Fruit fly (Drosophila melanogaster): Measurements from ENCODE around the gene CG4022.

CG4022 gene

dm6 chr3L:9361894-9362293, 48.7 kb downstream of the CG4022 start, which contains the start of gene CG34456 (continued):
- TF ChIP-seq Hr51 (GFP tag; optimal IDR thresholded peaks at IDR 0.05) = no peak
- TF ChIP-seq Hr39 (optimal IDR thresholded peaks at IDR 0.05) = no peak
- no peak for TF ChIP-seq CG1529 (GFP tag; optimal IDR thresholded peaks at IDR 0.05)
- no peak for TF ChIP-seq stwl (tag; optimal IDR thresholded peaks at IDR 0.05)
- TF ChIP-seq Six4 (GFP tag; optimal IDR thresholded peaks at IDR 0.05) = no peak
- no peak for TF ChIP-seq usp (GFP tag; optimal IDR thresholded peaks at IDR 0.05)

- TF ChIP-seq corto (GFP tag; optimal IDR thresholded peaks at IDR 0.05) = no peak
- no peak for TF ChIP-seq CG14667 (GFP tag; IDR thresholded peaks at IDR 0.05)
- TF ChIP-seq CG4404 (GFP tag; IDR thresholded peaks at IDR 0.05) = no peak
- no peak for TF ChIP-seq MTF-1 (GFP tag; optimal IDR thresholded peaks at IDR 0.05; ENCODE audit: borderline replicate concordance)
- TF ChIP-seq scrt (GFP tag; optimal IDR thresholded peaks at IDR 0.05) = no peak
- TF ChIP-seq dmrt11E (tag; optimal IDR thresholded peaks at IDR 0.05) = no peak
- TF ChIP-seq ERR (GFP tag; optimal IDR thresholded peaks at IDR 0.05) = peak; percentile 19
- no peak for TF ChIP-seq Lhr (GFP tag; optimal IDR thresholded peaks at IDR 0.05)
- no peak for TF ChIP-seq CG2875 (GFP tag; optimal IDR thresholded peaks at IDR 0.05)
- TF ChIP-seq org-1 (GFP tag; optimal IDR thresholded peaks at IDR 0.05) = no peak
- TF ChIP-seq amos (GFP tag; IDR thresholded peaks at IDR 0.05; ENCODE audit: partially characterized antibody) = 0 out of 2 replicates have a peak, but pooled peaks have one; percentile 24
- TF ChIP-seq Mes4 (GFP tag; optimal IDR thresholded peaks at IDR 0.05) = no peak
- no peak for TF ChIP-seq CG2202 (tag; optimal IDR thresholded peaks at IDR 0.05)
- TF ChIP-seq kah (GFP tag; optimal IDR thresholded peaks at IDR 0.05) = peak; percentile 63
- TF ChIP-seq HHEX (GFP tag; optimal IDR thresholded peaks at IDR 0.05) = no peak
- TF ChIP-seq tup (GFP tag; optimal IDR thresholded peaks at IDR 0.05) = no peak
- TF ChIP-seq p53 (GFP tag; optimal IDR thresholded peaks at IDR 0.05) = no peak
- TF ChIP-seq CG12391 (tag; optimal IDR thresholded peaks at IDR 0.05) = peak; percentile 31
- no peak for TF ChIP-seq zfh2 (GFP tag; optimal IDR thresholded peaks at IDR 0.05)
- no peak for TF ChIP-seq CG14441 (GFP tag; IDR thresholded peaks at IDR 0.05)
- TF ChIP-seq CG2199 (GFP tag; IDR thresholded peaks at IDR 0.05) = no peak
- TF ChIP-seq Bteb2 (GFP tag; optimal IDR thresholded peaks at IDR 0.05) = no peak
- peak; percentile 68 for TF ChIP-seq CG17186 (GFP tag; optimal IDR thresholded peaks at IDR 0.05)
- TF ChIP-seq gro (GFP tag; optimal IDR thresholded peaks at IDR 0.05) = peak; percentile 0
- peak; percentile 28 for TF ChIP-seq CG12299 (tag; optimal IDR thresholded peaks at IDR 0.05)
- no peak for TF ChIP-seq vnd (GFP tag; IDR thresholded peaks at IDR 0.05; ENCODE audit: partially characterized antibody)
- TF ChIP-seq GATAe (GFP tag; conservative IDR thresholded peaks at IDR 0.05) = peak; percentile 89
- peak; percentile 18 for TF ChIP-seq CG2678 (tag; optimal IDR thresholded peaks at IDR 0.05)
- TF ChIP-seq HmgD (GFP tag; optimal IDR thresholded peaks at IDR 0.05) = no peak
- no peak for TF ChIP-seq Ets97D (GFP tag; optimal IDR thresholded peaks at IDR 0.05)
- no peak for TF ChIP-seq pnt (GFP tag; optimal IDR thresholded peaks at IDR 0.05)
- peak; percentile 10 for TF ChIP-seq CG12769 (tag; optimal IDR thresholded peaks at IDR 0.05)
- TF ChIP-seq CG7928 (GFP tag; optimal IDR thresholded peaks at IDR 0.05) = no peak
- no peak for TF ChIP-seq jigr1 (GFP tag; IDR thresholded peaks at IDR 0.05)
- no peak for TF ChIP-seq CG15011 (GFP tag; optimal IDR thresholded peaks at IDR 0.05)
- no peak for TF ChIP-seq CG14014 (GFP tag; IDR thresholded peaks at IDR 0.05)
- TF ChIP-seq CG18262 (tag; optimal IDR thresholded peaks at IDR 0.05) = no peak
- peak; percentile 96 for TF ChIP-seq mirr (GFP tag; optimal IDR thresholded peaks at IDR 0.05)
- TF ChIP-seq salm (tag; optimal IDR thresholded peaks at IDR 0.05) = no peak
- TF ChIP-seq E2f2 (GFP tag; IDR thresholded peaks at IDR 0.05) = peak; percentile 37; the same call in 1 of the 2 replicates
- TF ChIP-seq CG9876 (GFP tag; optimal IDR thresholded peaks at IDR 0.05) = no peak
- no peak for TF ChIP-seq pita (GFP tag; optimal IDR thresholded peaks at IDR 0.05)
- no peak for TF ChIP-seq Max (GFP tag; optimal IDR thresholded peaks at IDR 0.05)
- no peak for TF ChIP-seq CG15269 (tag; optimal IDR thresholded peaks at IDR 0.05)
Observed at dm6 chr3L:9360217-9360692, 50.4 kb downstream of the CG4022 start, which contains the start of gene Pdxk. TSS of gene Pdxk (plus strand) at chr3L:9360316.

Measured in whole organism, embryonic.